Worm (Caenorhabditis elegans) whole organism, young adult: ENCODE results near the gene K03D3.5.

Experiments
- B0019.2 ChIP-seq: fragments of 200-800 bp; sonication (Bioruptor generic); conservative IDR thresholded peaks from 2 replicates; pipeline ENCODE4 v1.3.6; 2022; ENCODE audit warnings: missing genetic modification reagents, missing genetic modification characterization, missing compliant biosample characterization
- ceh-58 ChIP-seq: fragments of 200-800 bp; sonication (Bioruptor generic); IDR thresholded peaks from 2 replicates; pipeline ENCODE4 v1.3.6; 2022; ENCODE audit warnings: missing genetic modification characterization, missing compliant biosample characterization
- die-1 ChIP-seq: sonication (generic microtip); optimal IDR thresholded peaks from 2 replicates; lab custom pipeline; 2016; ENCODE audit warnings: missing genotype, mild to moderate bottlenecking, missing genetic modification characterization, missing compliant biosample characterization
- mcd-1 ChIP-seq: fragments of 200-800 bp; sonication (Bioruptor generic); IDR thresholded peaks from 2 replicates; pipeline ENCODE4 v1.3.6; 2022; ENCODE audit warnings: missing genetic modification reagents, missing genetic modification characterization, missing compliant biosample characterization
- pha-4 ChIP-seq: fragments of 150-350 bp; sonication (generic microtip); optimal IDR thresholded peaks from 2 replicates; lab custom pipeline; 2014; ENCODE audit warnings: missing biosample characterization, missing genetic modification reagents, missing genetic modification characterization
- ztf-22 ChIP-seq: fragments of 200-800 bp; sonication (Bioruptor generic); optimal IDR thresholded peaks from 2 replicates; lab custom pipeline; 2018; ENCODE audit warnings: mild to moderate bottlenecking, missing genetic modification characterization, moderate library complexity, missing compliant biosample characterization

DNA sequence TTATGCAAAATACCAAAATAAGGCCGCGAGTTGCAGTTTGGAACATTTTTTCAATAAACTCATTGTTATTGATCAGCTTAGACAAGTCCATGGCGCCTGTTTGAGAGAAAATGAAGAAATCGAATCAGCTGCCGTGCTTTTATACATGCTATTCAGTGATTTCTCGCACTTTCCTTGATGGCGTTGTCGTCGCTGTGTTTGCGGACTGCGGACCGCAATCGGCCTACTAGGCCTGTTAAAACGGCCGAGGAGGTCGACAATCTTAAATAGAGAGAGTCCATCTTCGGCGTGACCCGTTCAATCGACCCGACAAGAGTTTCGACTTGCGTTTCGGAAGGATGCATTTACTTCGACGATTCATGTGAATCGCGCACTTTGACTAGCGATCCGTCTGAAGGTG is 29.6 kb downstream of the K03D3.5 start, which contains the start of gene srz-75:
- TF ChIP-seq B0019.2 (GFP tag; lab: Robert Waterston, UW) (no peak), mcd-1 (GFP tag; lab: Robert Waterston, UW) (no peak), ztf-22 (GFP tag; lab: Kevin White, UChicago) (no peak), pha-4 (tag; lab: Kevin White, UChicago) (no peak), ceh-58 (GFP tag; lab: Robert Waterston, UW) (no peak), die-1 (tag; lab: Kevin White, UChicago) (no peak)
